Fruit fly (Drosophila melanogaster) whole organism, pupa: Measurements from ENCODE around the gene CG13454.
A peak's percentile ranks its signal among the peaks of the same experiment; 100 is the strongest.

Source experiments
- CG10348 ChIP-seq: fragments of 200-800 bp; sonication (Bioruptor generic); IDR thresholded peaks from 2 replicates; pipeline ENCODE4 v1.3.6; 2022; ENCODE audit warnings: missing biosample characterization, missing genetic modification characterization
- CG12605 ChIP-seq: fragments of 200-800 bp; sonication (Bioruptor generic); IDR thresholded peaks from 2 replicates; pipeline ENCODE4 v1.3.6; 2022; ENCODE audit warnings: missing biosample characterization, missing genetic modification characterization
- CG13204 ChIP-seq: fragments of 200-800 bp; sonication (Bioruptor generic); optimal IDR thresholded peaks from 2 replicates; lab custom pipeline; 2018; ENCODE audit warnings: missing biosample characterization, mild to moderate bottlenecking, missing genetic modification characterization, moderate library complexity
- CG14655 ChIP-seq: fragments of 200-800 bp; sonication (Bioruptor generic); optimal IDR thresholded peaks from 3 replicates; lab custom pipeline; 2017; ENCODE audit warnings: mild to moderate bottlenecking, missing biosample characterization, missing genetic modification reagents, missing genetic modification characterization
- CG15710 ChIP-seq: fragments of 200-800 bp; sonication (Bioruptor generic); optimal IDR thresholded peaks from 2 replicates; lab custom pipeline; 2018; ENCODE audit warnings: missing biosample characterization, mild to moderate bottlenecking, missing genetic modification characterization, moderate library complexity
- CG17806 ChIP-seq: fragments of 200-800 bp; sonication (Bioruptor generic); optimal IDR thresholded peaks from 2 replicates; lab custom pipeline; 2018; ENCODE audit warnings: missing biosample characterization, mild to moderate bottlenecking, missing genetic modification characterization, moderate library complexity
- CG32121 ChIP-seq: fragments of 200-800 bp; sonication (Bioruptor generic); IDR thresholded peaks from 2 replicates; pipeline ENCODE4 v1.3.6; 2022; ENCODE audit warnings: missing biosample characterization, missing genetic modification characterization
- CG34367 ChIP-seq: fragments of 200-800 bp; sonication (Bioruptor generic); optimal IDR thresholded peaks from 2 replicates; lab custom pipeline; 2018; ENCODE audit warnings: missing biosample characterization, mild to moderate bottlenecking, missing genetic modification characterization
- CG4496 ChIP-seq: fragments of 200-800 bp; sonication (Bioruptor generic); IDR thresholded peaks from 3 replicates; pipeline ENCODE4 v1.3.6; 2022; ENCODE audit warnings: missing biosample characterization, missing genetic modification characterization
- CG8159 ChIP-seq: fragments of 200-800 bp; sonication (Bioruptor generic); optimal IDR thresholded peaks from 3 replicates; lab custom pipeline; 2018; ENCODE audit warnings: missing biosample characterization, mild to moderate bottlenecking, missing genetic modification characterization, moderate library complexity
- CG8301 ChIP-seq: fragments of 200-800 bp; sonication (Bioruptor generic); optimal IDR thresholded peaks from 2 replicates; lab custom pipeline; 2018; ENCODE audit warnings: missing biosample characterization, mild to moderate bottlenecking, missing genetic modification characterization
- CG9948 ChIP-seq: fragments of 200-800 bp; sonication (Bioruptor generic); optimal IDR thresholded peaks from 2 replicates; lab custom pipeline; 2018; ENCODE audit warnings: missing biosample characterization, mild to moderate bottlenecking, missing genetic modification characterization, moderate library complexity
- D1 ChIP-seq: fragments of 200-800 bp; sonication (Bioruptor generic); optimal IDR thresholded peaks from 2 replicates; lab custom pipeline; 2018; ENCODE audit warnings: missing biosample characterization, mild to moderate bottlenecking, missing genetic modification characterization, moderate library complexity
- EcR ChIP-seq: fragments of 200-800 bp; sonication (Bioruptor generic); optimal IDR thresholded peaks from 3 replicates; lab custom pipeline; 2019; ENCODE audit warnings: missing biosample characterization, missing genetic modification characterization, mild to moderate bottlenecking, moderate library complexity, missing genetic modification reagents
- Ets98B ChIP-seq: fragments of 200-800 bp; sonication (Bioruptor generic); IDR thresholded peaks from 2 replicates; pipeline ENCODE4 v1.3.6; 2022; ENCODE audit warnings: missing biosample characterization, missing genetic modification characterization
- Pif1A ChIP-seq: fragments of 200-800 bp; sonication (Bioruptor generic); optimal IDR thresholded peaks from 3 replicates; lab custom pipeline; 2016; ENCODE audit warnings: missing biosample characterization, missing genetic modification characterization
- Pif1B ChIP-seq: fragments of 200-800 bp; sonication (Bioruptor generic); optimal IDR thresholded peaks from 3 replicates; lab custom pipeline; 2016; ENCODE audit warnings: missing biosample characterization, missing genetic modification characterization
- Snoo ChIP-seq: fragments of 200-800 bp; sonication (Bioruptor generic); optimal IDR thresholded peaks from 3 replicates; lab custom pipeline; 2017; ENCODE audit warnings: missing biosample characterization, mild to moderate bottlenecking, missing genetic modification characterization, inconsistent platforms
- fd96Ca ChIP-seq: fragments of 200-800 bp; sonication (Bioruptor generic); IDR thresholded peaks from 3 replicates; pipeline ENCODE4 v1.3.6; 2022; ENCODE audit warnings: missing biosample characterization, missing genetic modification characterization
- gl ChIP-seq: fragments of 200-800 bp; sonication (Bioruptor generic); optimal IDR thresholded peaks from 2 replicates; lab custom pipeline; 2018; ENCODE audit warnings: missing biosample characterization, mild to moderate bottlenecking, missing genetic modification characterization
- rn ChIP-seq: fragments of 200-800 bp; sonication (Bioruptor generic); IDR thresholded peaks from 2 replicates; pipeline ENCODE4 v1.3.6; 2022; ENCODE audit warnings: missing biosample characterization, missing genetic modification characterization

The CG13454 gene

DNA sequence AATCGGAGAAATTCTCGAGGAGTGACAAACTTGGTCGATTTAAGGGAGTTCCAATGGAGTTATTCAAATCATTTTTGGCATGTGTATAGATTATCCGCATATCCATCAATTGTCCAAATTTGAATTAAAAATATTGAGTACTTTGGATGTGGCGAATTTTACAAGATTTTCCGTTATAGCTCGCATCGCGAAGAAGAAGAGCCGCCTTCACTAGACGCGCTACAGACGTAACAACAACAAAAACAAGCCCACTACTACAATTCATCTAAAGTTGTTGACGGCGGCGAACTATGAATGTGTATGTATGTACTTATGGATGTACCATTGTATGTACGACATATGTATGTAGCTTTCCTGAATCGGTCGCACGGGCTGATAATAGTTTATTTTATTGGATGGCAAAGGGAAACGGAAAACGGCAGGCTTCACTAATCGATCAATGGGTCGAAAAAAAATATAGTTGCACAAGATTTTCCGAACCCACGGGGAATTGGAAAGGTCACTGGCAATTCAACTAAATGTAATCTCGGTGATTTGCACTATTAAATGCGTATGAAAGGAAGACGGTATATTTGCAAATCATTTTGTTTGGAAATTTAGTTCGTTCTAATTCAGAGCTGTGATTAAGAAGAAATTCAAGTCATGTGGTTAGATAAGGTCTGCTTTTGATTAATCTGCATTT, 1.9 kb downstream of the CG13454 start:
- TF ChIP-seq Ets98B (GFP tag; lab: Robert Waterston, UW), result no peak
- TF ChIP-seq CG32121 (GFP tag; lab: Robert Waterston, UW), result 0 out of 2 replicates have a peak, but pooled peaks have one; percentile 8
- TF ChIP-seq CG12605 (GFP tag; lab: Robert Waterston, UW), result no peak
- TF ChIP-seq D1, result no peak
- no peak for TF ChIP-seq gl (tag; lab: Kevin White, UChicago)

dm6 chr3L:15514405-15514804, 2.5 kb downstream of the CG13454 start:
- TF ChIP-seq CG34367 (tag; lab: Kevin White, UChicago) (no peak), CG13204 (GFP tag; lab: Kevin White, UChicago) (no peak), CG15710 (tag; lab: Kevin White, UChicago) (no peak), Pif1A (GFP tag; lab: Kevin White, UChicago) (no peak), rn (GFP tag; lab: Robert Waterston, UW) (no peak), CG32121 (GFP tag; lab: Robert Waterston, UW) (peak; percentile 43; the same call in 1 of the 2 replicates), gl (tag; lab: Kevin White, UChicago) (no peak), D1 (no peak), EcR (peak; percentile 83), CG12605 (GFP tag; lab: Robert Waterston, UW) (peak; percentile 60), Snoo (no peak), CG4496 (GFP tag; lab: Robert Waterston, UW) (no peak), CG10348 (GFP tag; lab: Robert Waterston, UW) (no peak), CG17806 (tag; lab: Kevin White, UChicago) (no peak), CG8301 (tag; lab: Kevin White, UChicago) (no peak), Ets98B (GFP tag; lab: Robert Waterston, UW) (no peak; the same call in 1 of the 2 replicates)

DNA sequence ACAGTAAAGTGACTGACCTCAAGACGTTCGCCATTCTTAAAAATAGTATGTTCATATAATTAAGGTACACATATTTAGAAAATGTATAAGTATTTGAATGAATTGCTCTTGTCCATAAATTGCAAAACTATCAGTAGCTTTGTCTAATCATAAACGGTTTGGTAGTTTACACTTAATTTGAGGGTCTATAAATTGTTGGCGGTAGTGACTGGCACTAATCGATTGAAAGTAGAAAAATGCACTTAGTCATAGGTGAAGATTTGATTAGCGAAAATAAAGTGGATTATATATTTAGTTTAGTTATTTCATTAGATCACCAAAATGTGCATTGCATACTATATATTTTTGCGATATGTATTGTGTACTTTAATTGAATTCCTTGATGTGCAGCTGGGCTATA, 3.1 kb downstream of the CG13454 start:
- TF ChIP-seq CG34367 (tag; lab: Kevin White, UChicago), result no peak
- TF ChIP-seq Pif1A (GFP tag; lab: Kevin White, UChicago), result no peak
- TF ChIP-seq Snoo, result no peak
- no peak for TF ChIP-seq CG15710 (tag; lab: Kevin White, UChicago)
- TF ChIP-seq CG12605 (GFP tag; lab: Robert Waterston, UW), result no peak
- no peak for TF ChIP-seq CG32121 (GFP tag; lab: Robert Waterston, UW)
- no peak for TF ChIP-seq fd96Ca
- no peak for TF ChIP-seq Ets98B (GFP tag; lab: Robert Waterston, UW)
- TF ChIP-seq, all 21 proteins: peak for 0

dm6 chr3L:15513264-15513663, 3.6 kb downstream of the CG13454 start:
- TF ChIP-seq Pif1A (GFP tag; lab: Kevin White, UChicago), result no peak
- no peak for TF ChIP-seq CG8301 (tag; lab: Kevin White, UChicago)
- no peak for TF ChIP-seq Pif1B (GFP tag; lab: Kevin White, UChicago)
- no peak for TF ChIP-seq gl (tag; lab: Kevin White, UChicago)
- no peak for TF ChIP-seq Snoo
- no peak for TF ChIP-seq fd96Ca
- no peak for TF ChIP-seq Ets98B (GFP tag; lab: Robert Waterston, UW)
- TF ChIP-seq, all 21 proteins: peak for 0

dm6 chr3L:15511688-15512250, 5.1 kb downstream of the CG13454 start:
- TF ChIP-seq CG8301 (tag; lab: Kevin White, UChicago) (no peak), Pif1A (GFP tag; lab: Kevin White, UChicago) (no peak), CG17806 (tag; lab: Kevin White, UChicago) (no peak), CG10348 (GFP tag; lab: Robert Waterston, UW) (no peak), CG14655 (GFP tag; lab: Kevin White, UChicago) (no peak), CG4496 (GFP tag; lab: Robert Waterston, UW) (no peak), CG13204 (GFP tag; lab: Kevin White, UChicago) (no peak), rn (GFP tag; lab: Robert Waterston, UW) (no peak), EcR (peak; percentile 68), CG34367 (tag; lab: Kevin White, UChicago) (no peak), gl (tag; lab: Kevin White, UChicago) (no peak), Pif1B (GFP tag; lab: Kevin White, UChicago) (peak; percentile 32), CG8159 (tag; lab: Kevin White, UChicago) (no peak), CG15710 (tag; lab: Kevin White, UChicago) (peak; percentile 2), CG9948 (no peak), CG32121 (GFP tag; lab: Robert Waterston, UW) (no peak), fd96Ca (no peak), Snoo (no peak), D1 (no peak), Ets98B (GFP tag; lab: Robert Waterston, UW) (no peak), CG12605 (GFP tag; lab: Robert Waterston, UW) (no peak)

DNA sequence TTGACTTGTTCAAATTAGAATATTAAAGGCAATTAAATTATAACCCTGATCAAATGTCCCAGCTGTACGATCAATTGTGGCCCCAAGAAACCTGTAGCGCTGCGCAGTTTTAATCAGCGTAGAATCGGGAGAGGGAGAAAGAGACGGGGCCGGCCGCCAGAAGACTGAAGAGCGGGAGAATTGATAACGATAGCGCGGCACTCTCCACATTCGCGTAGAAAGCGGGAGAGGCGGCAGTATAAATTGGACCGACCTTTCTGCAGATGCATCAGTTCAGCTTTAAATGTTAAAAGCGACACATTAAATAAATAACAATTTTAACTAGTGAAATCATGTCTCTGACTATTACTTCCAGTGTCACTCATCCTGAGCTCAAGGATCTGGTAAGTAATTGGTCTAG, 6.1 kb downstream of the CG13454 start, which contains the start of gene MsrA:
TSS of gene MsrA (plus strand) at position 266 of the 400 bp plus-strand sequence.
- TF ChIP-seq Ets98B (GFP tag; lab: Robert Waterston, UW), result no peak
- TF ChIP-seq rn (GFP tag; lab: Robert Waterston, UW), result no peak
- no peak for TF ChIP-seq CG9948
- TF ChIP-seq EcR, result peak; percentile 1
- no peak for TF ChIP-seq D1
- TF ChIP-seq fd96Ca, result no peak
- peak; percentile 18 for TF ChIP-seq gl (tag; lab: Kevin White, UChicago)
- no peak for TF ChIP-seq Snoo
- TF ChIP-seq CG12605 (GFP tag; lab: Robert Waterston, UW), result peak; percentile 30; the same call in 1 of the 2 replicates
- TF ChIP-seq Pif1A (GFP tag; lab: Kevin White, UChicago), result peak; percentile 9
- no peak for TF ChIP-seq CG8301 (tag; lab: Kevin White, UChicago)
- peak; percentile 15 for TF ChIP-seq Pif1B (GFP tag; lab: Kevin White, UChicago)
- TF ChIP-seq CG10348 (GFP tag; lab: Robert Waterston, UW), result no peak
- no peak for TF ChIP-seq CG14655 (GFP tag; lab: Kevin White, UChicago)
- TF ChIP-seq CG4496 (GFP tag; lab: Robert Waterston, UW), result no peak
- no peak for TF ChIP-seq CG34367 (tag; lab: Kevin White, UChicago)
- TF ChIP-seq, all 21 proteins: peak for 5
